Fruit fly (Drosophila melanogaster) whole organism, prepupa: ENCODE data around the gene Gga.

Experiments used
- Blimp-1 ChIP-seq: fragments of 200-800 bp; sonication (Bioruptor generic); optimal IDR thresholded peaks from 3 replicates; lab custom pipeline; 2017; ENCODE audit warnings: missing biosample characterization, missing genetic modification characterization, mild to moderate bottlenecking, moderate library complexity, missing genetic modification reagents
- CG15336 ChIP-seq: fragments of 200-800 bp; sonication (Bioruptor generic); IDR thresholded peaks from 2 replicates; pipeline ENCODE4 v1.3.6; 2022; ENCODE audit warnings: missing biosample characterization, missing genetic modification characterization
- CG16779 ChIP-seq: fragments of 200-800 bp; sonication (Bioruptor generic); optimal IDR thresholded peaks from 3 replicates; lab custom pipeline; 2017; ENCODE audit warnings: missing biosample characterization, mild to moderate bottlenecking, missing genetic modification characterization
- CG31627 ChIP-seq: fragments of 200-800 bp; sonication (Bioruptor generic); optimal IDR thresholded peaks from 3 replicates; lab custom pipeline; 2016; ENCODE audit warnings: missing biosample characterization, missing genetic modification characterization
- CG34406 ChIP-seq: fragments of 200-800 bp; sonication (Bioruptor generic); optimal IDR thresholded peaks from 3 replicates; lab custom pipeline; 2016; ENCODE audit warnings: missing biosample characterization, missing genetic modification characterization
- CG3919 ChIP-seq: fragments of 200-800 bp; sonication (Bioruptor generic); optimal IDR thresholded peaks from 3 replicates; lab custom pipeline; 2016; ENCODE audit warnings: missing biosample characterization, missing genetic modification characterization
- CG6276 ChIP-seq: fragments of 200-800 bp; sonication (Bioruptor generic); optimal IDR thresholded peaks from 2 replicates; lab custom pipeline; 2017; ENCODE audit warnings: missing biosample characterization, mild to moderate bottlenecking, missing genetic modification characterization
- CG6792 ChIP-seq: fragments of 200-800 bp; sonication (Bioruptor generic); optimal IDR thresholded peaks from 3 replicates; lab custom pipeline; 2016; ENCODE audit warnings: missing biosample characterization, missing genetic modification characterization
- CG6808 ChIP-seq: fragments of 200-800 bp; sonication (Bioruptor generic); optimal IDR thresholded peaks from 3 replicates; lab custom pipeline; 2017; ENCODE audit warnings: missing biosample characterization, missing genetic modification characterization, mild to moderate bottlenecking, moderate library complexity, missing genetic modification reagents
- CG6854 ChIP-seq: fragments of 200-800 bp; sonication (Bioruptor generic); optimal IDR thresholded peaks from 2 replicates; lab custom pipeline; 2017; ENCODE audit warnings: missing biosample characterization, mild to moderate bottlenecking, missing genetic modification characterization
- CG8119 ChIP-seq: fragments of 200-800 bp; sonication (Bioruptor generic); IDR thresholded peaks from 3 replicates; pipeline ENCODE4 v1.3.6; 2022; ENCODE audit warnings: missing biosample characterization, missing genetic modification characterization
- CG8632 ChIP-seq: fragments of 200-800 bp; sonication (Bioruptor generic); optimal IDR thresholded peaks from 3 replicates; lab custom pipeline; 2016; ENCODE audit warnings: missing biosample characterization, missing genetic modification characterization
- Eip75B ChIP-seq: fragments of 200-800 bp; sonication (Bioruptor generic); optimal IDR thresholded peaks from 3 replicates; lab custom pipeline; 2016; ENCODE audit warnings: missing biosample characterization, missing genetic modification characterization
- Eip78C ChIP-seq: fragments of 200-800 bp; sonication (Bioruptor generic); peaks from one replicate; lab custom pipeline; 2016; ENCODE audit warnings: missing biosample characterization, missing genetic modification characterization
- Eip93F ChIP-seq: fragments of 200-800 bp; sonication (Bioruptor generic); optimal IDR thresholded peaks from 2 replicates; lab custom pipeline; 2016; ENCODE audit warnings: missing biosample characterization, mild to moderate bottlenecking, missing genetic modification characterization
- Ets21C ChIP-seq: fragments of 200-800 bp; sonication (Bioruptor generic); optimal IDR thresholded peaks from 3 replicates; lab custom pipeline; 2016; ENCODE audit warnings: missing biosample characterization, missing genetic modification characterization
- Ets96B ChIP-seq: fragments of 200-800 bp; optimal IDR thresholded peaks from 2 replicates; lab custom pipeline; 2019; ENCODE audit warnings: missing biosample characterization, mild to moderate bottlenecking, missing genetic modification characterization, moderate library complexity
- Hr4 ChIP-seq: fragments of 200-800 bp; sonication (Bioruptor generic); optimal IDR thresholded peaks from 3 replicates; lab custom pipeline; 2016; ENCODE audit warnings: missing biosample characterization, missing genetic modification characterization
- Lpt ChIP-seq: fragments of 200-800 bp; sonication (Bioruptor generic); optimal IDR thresholded peaks from 3 replicates; lab custom pipeline; 2016; ENCODE audit warnings: missing biosample characterization, missing genetic modification characterization
- Sox102F ChIP-seq: fragments of 200-800 bp; sonication (Bioruptor generic); optimal IDR thresholded peaks from 2 replicates; lab custom pipeline; 2016; ENCODE audit warnings: missing biosample characterization, mild to moderate bottlenecking, missing genetic modification characterization
- Sox14 ChIP-seq: fragments of 200-800 bp; sonication (Bioruptor generic); optimal IDR thresholded peaks from 3 replicates; lab custom pipeline; 2016; ENCODE audit warnings: missing biosample characterization, missing genetic modification characterization
- acj6 ChIP-seq: fragments of 200-800 bp; sonication (Bioruptor generic); optimal IDR thresholded peaks from 3 replicates; lab custom pipeline; 2016; ENCODE audit warnings: missing biosample characterization, missing genetic modification characterization
- cyc ChIP-seq: fragments of 200-800 bp; sonication (Bioruptor generic); optimal IDR thresholded peaks from 3 replicates; lab custom pipeline; 2016; ENCODE audit warnings: missing biosample characterization, missing genetic modification characterization
- dsx ChIP-seq: fragments of 200-800 bp; optimal IDR thresholded peaks from 3 replicates; lab custom pipeline; 2019; ENCODE audit warnings: missing biosample characterization, mild to moderate bottlenecking, missing genetic modification characterization, moderate library complexity; ENCODE audit not compliant: poor library complexity, severe bottlenecking
- esn ChIP-seq: fragments of 200-800 bp; sonication (Bioruptor generic); optimal IDR thresholded peaks from 2 replicates; lab custom pipeline; 2016; ENCODE audit warnings: missing biosample characterization, mild to moderate bottlenecking, missing genetic modification characterization, moderate library complexity
- fd59A ChIP-seq: fragments of 200-800 bp; sonication (Bioruptor generic); optimal IDR thresholded peaks from 2 replicates; lab custom pipeline; 2017; ENCODE audit warnings: missing biosample characterization, mild to moderate bottlenecking, missing genetic modification characterization, missing genetic modification reagents
- fd85E ChIP-seq: fragments of 200-800 bp; sonication (Bioruptor generic); optimal IDR thresholded peaks from 3 replicates; lab custom pipeline; 2016; ENCODE audit warnings: missing biosample characterization, missing genetic modification characterization
- fkh ChIP-seq: fragments of 200-800 bp; sonication (Bioruptor generic); optimal IDR thresholded peaks from 3 replicates; lab custom pipeline; 2017; ENCODE audit warnings: missing biosample characterization, mild to moderate bottlenecking, missing genetic modification characterization, moderate library complexity
- lz ChIP-seq: fragments of 200-800 bp; sonication (Bioruptor generic); optimal IDR thresholded peaks from 3 replicates; lab custom pipeline; 2016; ENCODE audit warnings: missing biosample characterization, missing genetic modification characterization
- salr ChIP-seq, 2 experiments: fragments of 200-800 bp; sonication (Bioruptor generic); optimal IDR thresholded peaks; 3 replicates each; lab custom pipeline; 2016 to 2018; ENCODE audit warnings: missing biosample characterization in 2 of 2, missing genetic modification characterization in 2 of 2, mild to moderate bottlenecking in 1 of 2
- ss ChIP-seq, 2 experiments: fragments of 200-800 bp; sonication (Bioruptor generic); optimal IDR thresholded peaks; 2 replicates in 1 of 2; 3 replicates in 1 of 2; lab custom pipeline; 2017 to 2018; ENCODE audit warnings: mild to moderate bottlenecking in 2 of 2, missing biosample characterization in 2 of 2, missing genetic modification characterization in 2 of 2, moderate library complexity in 1 of 2
- svp ChIP-seq: fragments of 200-800 bp; sonication (Bioruptor generic); peaks from one replicate; lab custom pipeline; 2016; ENCODE audit warnings: missing biosample characterization, missing genetic modification characterization
- vri ChIP-seq: fragments of 200-800 bp; sonication (Bioruptor generic); optimal IDR thresholded peaks from 3 replicates; lab custom pipeline; 2016; ENCODE audit warnings: missing biosample characterization, mild to moderate bottlenecking, missing genetic modification characterization

Gga gene

DNA sequence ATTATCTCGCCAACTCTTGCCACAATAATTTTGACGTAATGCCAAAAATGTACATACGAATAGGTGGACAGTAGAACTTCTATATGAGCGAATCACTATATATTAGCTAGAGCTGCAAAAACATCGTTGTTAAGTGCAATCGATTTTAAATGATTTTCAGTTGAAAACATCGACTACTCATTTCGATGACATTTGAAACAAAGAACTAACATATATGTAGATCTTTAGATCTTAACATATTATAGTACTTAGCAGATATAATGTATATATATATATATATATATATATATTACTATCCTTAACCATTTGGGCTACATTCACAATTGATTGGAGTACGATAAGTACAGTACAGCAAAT is 24.7 kb upstream of the Gga start, which contains the start of gene CG42395:
Gene CG42395, minus strand, starts transcription at position 101 of the 357 bp plus-strand sequence.
- TF ChIP-seq Lpt (GFP tag; lab: Kevin White, UChicago) (no peak), Eip93F (GFP tag; lab: Kevin White, UChicago) (no peak), Blimp-1 (GFP tag; lab: Kevin White, UChicago) (no peak), CG31627 (GFP tag; lab: Kevin White, UChicago) (no peak), acj6 (GFP tag; lab: Kevin White, UChicago) (no peak), dsx (no peak), lz (GFP tag; lab: Kevin White, UChicago) (no peak), CG3919 (GFP tag; lab: Kevin White, UChicago) (no peak), Hr4 (GFP tag; lab: Kevin White, UChicago) (no peak), esn (GFP tag; lab: Kevin White, UChicago) (no peak), CG8632 (GFP tag; lab: Kevin White, UChicago) (no peak), Eip75B (GFP tag; lab: Kevin White, UChicago) (no peak), fkh (GFP tag; lab: Kevin White, UChicago) (no peak), CG16779 (tag; lab: Kevin White, UChicago) (no peak)

DNA sequence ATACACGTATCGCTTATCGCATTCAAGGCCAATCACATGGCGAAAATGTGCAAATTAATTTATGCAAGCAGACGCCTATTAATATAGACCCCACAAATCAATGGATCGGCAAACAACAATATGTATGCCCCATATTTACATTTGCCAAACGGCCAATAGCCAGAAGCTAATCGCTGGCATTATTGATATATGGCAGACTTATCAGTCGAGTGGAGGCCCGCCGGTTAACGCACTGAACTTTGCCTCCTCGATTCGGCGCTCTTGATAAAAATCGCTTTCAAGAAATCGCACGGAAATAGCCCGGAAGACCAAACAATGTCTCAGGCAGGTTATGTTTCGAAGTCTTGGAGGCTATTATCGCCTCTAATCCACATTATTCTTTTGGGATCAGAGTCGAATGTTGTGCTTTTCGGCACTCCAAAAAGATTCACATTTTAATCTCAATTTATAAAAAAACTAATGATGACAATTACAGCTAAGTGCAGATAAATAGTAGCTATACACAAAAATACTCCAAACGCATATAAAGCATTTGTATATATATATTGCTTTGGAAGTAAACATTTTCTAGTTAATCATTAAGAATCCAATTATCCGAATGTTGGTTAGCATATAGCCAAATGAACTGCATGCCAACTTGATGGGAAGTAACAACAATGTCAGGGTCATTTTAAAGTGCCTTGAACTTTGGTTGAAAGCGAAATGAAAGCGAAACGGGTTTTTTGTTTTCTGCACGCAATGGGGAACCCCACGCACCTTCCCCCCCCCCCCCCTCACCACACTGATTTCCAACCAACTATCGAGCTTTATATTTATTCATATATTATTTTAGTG is 24.1 kb upstream of the Gga start:
- TF ChIP-seq Eip78C (GFP tag; lab: Kevin White, UChicago) (peak; percentile 74), Blimp-1 (GFP tag; lab: Kevin White, UChicago) (peak; percentile 70), vri (peak; percentile 49), svp (GFP tag; lab: Kevin White, UChicago) (peak; percentile 91), CG6854 (no peak), CG15336 (GFP tag; lab: Robert Waterston, UW) (no peak)

DNA sequence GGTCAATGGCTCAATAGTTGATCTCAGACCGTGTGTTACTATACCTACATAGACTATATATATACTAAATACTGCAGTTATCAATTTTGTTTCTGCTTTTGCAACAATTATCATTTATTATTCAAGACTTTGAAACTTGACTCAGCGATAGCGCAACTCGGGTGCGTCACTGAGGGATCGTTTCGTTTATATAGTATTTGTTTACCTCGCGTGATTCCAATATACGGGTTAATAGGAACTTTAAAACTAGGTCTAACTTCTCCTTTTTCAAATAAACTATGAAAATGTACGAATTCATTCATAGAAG is 23.5 kb upstream of the Gga start:
- TF ChIP-seq vri (peak; percentile 24), CG6854 (no peak), salr (GFP tag; optimal IDR thresholded peaks at IDR 0.05; lab: Kevin White, UChicago) (no peak), CG8632 (GFP tag; lab: Kevin White, UChicago) (no peak), Hr4 (GFP tag; lab: Kevin White, UChicago) (no peak), cyc (GFP tag; lab: Kevin White, UChicago) (no peak), Sox14 (GFP tag; lab: Kevin White, UChicago) (no peak), CG6808 (peak; percentile 35), fd59A (GFP tag; lab: Kevin White, UChicago) (no peak), CG6276 (GFP tag; lab: Kevin White, UChicago) (peak; percentile 17), CG16779 (tag; lab: Kevin White, UChicago) (no peak), Sox102F (GFP tag; lab: Kevin White, UChicago) (no peak), Ets96B (tag; lab: Kevin White, UChicago) (no peak), Ets21C (GFP tag; lab: Kevin White, UChicago) (no peak), ss (GFP tag; optimal IDR thresholded peaks at IDR 0.05; lab: Kevin White, UChicago) (peak; percentile 21 to 63), fd85E (no peak)

- TF ChIP-seq vri (peak; percentile 19), CG6792 (GFP tag; lab: Kevin White, UChicago) (no peak), Blimp-1 (GFP tag; lab: Kevin White, UChicago) (no peak), CG8119 (GFP tag; lab: Robert Waterston, UW) (no peak), CG34406 (GFP tag; lab: Kevin White, UChicago) (no peak)
Observed at dm6 chrX:9578014-9578413, 22.8 kb upstream of the Gga start.
